Worm (Caenorhabditis elegans) whole organism, early embryonic: ENCODE results near the gene F02E11.2.

Experiments used
- aly-1 ChIP-seq: sonication (generic microtip); optimal IDR thresholded peaks from 2 replicates; lab custom pipeline; 2016; ENCODE audit warnings: missing genetic modification characterization, missing compliant biosample characterization
- ama-1 ChIP-seq: fragments of 150-350 bp; optimal IDR thresholded peaks from 2 replicates; lab custom pipeline; 2014
- ceh-36 ChIP-seq: sonication (generic microtip); optimal IDR thresholded peaks from 2 replicates; lab custom pipeline; 2016; ENCODE audit warnings: missing genetic modification characterization, inconsistent platforms, missing compliant biosample characterization
- ets-7 ChIP-seq: sonication (generic microtip); optimal IDR thresholded peaks from 2 replicates; lab custom pipeline; 2016; ENCODE audit warnings: missing genotype, missing genetic modification characterization, missing compliant biosample characterization
- sea-1 ChIP-seq: fragments of 200-800 bp; sonication (Bioruptor generic); conservative IDR thresholded peaks from 2 replicates; pipeline ENCODE4 v1.3.6; 2022; ENCODE audit warnings: missing genetic modification characterization, missing compliant biosample characterization

DNA sequence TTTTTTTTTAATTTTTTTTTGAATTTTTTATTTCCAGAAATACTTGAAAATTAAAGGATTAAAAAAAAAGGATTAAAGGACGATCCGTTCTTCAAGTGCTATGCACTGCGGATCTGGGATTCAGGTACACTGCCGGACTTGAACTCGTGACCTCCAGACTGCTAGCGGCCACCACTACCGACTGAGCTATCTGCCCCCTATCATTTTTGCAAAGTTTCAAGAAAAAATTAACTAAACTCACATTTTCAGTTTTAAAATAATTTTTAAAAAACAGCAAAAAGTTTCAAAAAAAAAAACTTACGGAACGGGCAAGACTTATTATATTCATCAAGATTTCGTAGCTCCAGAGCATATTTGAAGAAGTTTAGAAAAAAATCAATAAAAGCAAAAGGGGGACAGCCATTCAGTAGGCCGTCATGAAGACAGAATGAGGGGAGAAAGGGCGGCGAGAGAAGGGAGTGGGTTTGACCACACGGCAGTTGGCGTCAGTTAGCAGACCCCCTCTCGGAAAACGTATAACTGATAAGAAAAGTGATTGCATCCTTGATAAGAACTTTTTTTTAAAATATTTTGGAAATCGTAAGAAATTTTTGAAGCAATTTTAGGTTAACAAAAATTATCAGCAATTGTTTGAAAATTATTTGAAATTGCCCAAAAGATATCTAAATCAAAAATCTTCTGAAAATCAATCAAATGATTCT lies 48.5 kb downstream of the F02E11.2 start:
- TF ChIP-seq sea-1 (no peak), ama-1 (lab: Kevin White, UChicago) (no peak), ets-7 (tag; lab: Kevin White, UChicago) (no peak), ceh-36 (tag; lab: Kevin White, UChicago) (no peak), aly-1 (tag; lab: Kevin White, UChicago) (no peak)
